Fruit fly (Drosophila melanogaster): ENCODE results near the gene CG14770.

- no peak for TF ChIP-seq CrebA (GFP tag; optimal IDR thresholded peaks at IDR 0.05; ENCODE audit: borderline replicate concordance)
- no peak for TF ChIP-seq rgr (GFP tag; optimal IDR thresholded peaks at IDR 0.05)
- TF ChIP-seq sage (GFP tag; optimal IDR thresholded peaks at IDR 0.05) = no peak
- no peak for TF ChIP-seq Hnf4 (GFP tag; optimal IDR thresholded peaks at IDR 0.05)
- TF ChIP-seq h (GFP tag; optimal IDR thresholded peaks at IDR 0.05) = no peak
- TF ChIP-seq Vsx2 (GFP tag; optimal IDR thresholded peaks at IDR 0.05; ENCODE audit: partially characterized antibody) = no peak
- TF ChIP-seq ey (GFP tag; optimal IDR thresholded peaks at IDR 0.05) = no peak
- no peak for TF ChIP-seq pan (optimal IDR thresholded peaks at IDR 0.05)
These were observed 27.5 kb upstream of the CG14770 start, which contains the start of gene CG11409 for dm6 chrX:1341528-1341927.
